Fruit fly (Drosophila melanogaster): ENCODE data around the gene IntS4.

DNA sequence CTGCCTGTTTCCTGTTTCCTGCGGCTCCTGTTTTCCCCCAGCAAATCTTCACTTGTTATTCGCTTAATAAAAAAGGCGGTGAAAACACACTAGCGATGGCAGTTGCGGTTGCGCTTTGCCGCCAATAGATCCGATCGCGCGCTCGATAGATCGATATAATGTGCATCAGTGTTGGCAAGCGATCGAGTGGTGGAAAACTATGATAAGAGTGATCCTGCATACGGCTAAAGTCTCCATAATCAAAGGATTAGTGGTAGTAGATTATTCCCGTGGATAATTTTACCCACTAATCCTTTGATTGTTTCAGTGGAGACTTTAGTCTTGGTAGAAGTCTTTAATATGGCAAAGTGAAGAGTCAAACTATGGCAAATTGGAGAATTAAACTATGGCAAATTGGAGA lies 47.6 kb upstream of the IntS4 start, which contains the start of gene Caf1-180:
- TF ChIP-seq pan (optimal IDR thresholded peaks at IDR 0.05) (no peak), Dll (optimal IDR thresholded peaks at IDR 0.05) (no peak), psq (optimal IDR thresholded peaks at IDR 0.05) (no peak), usp (GFP tag; optimal IDR thresholded peaks at IDR 0.05) (no peak), CG8478 (optimal IDR thresholded peaks at IDR 0.05) (no peak), EcR (GFP tag; optimal IDR thresholded peaks at IDR 0.05) (no peak)
